Worm (Caenorhabditis elegans) whole organism, early embryonic: ENCODE measurements around the gene hrpa-2.

Experiments
- F13C5.2 ChIP-seq: sonication (generic microtip); optimal IDR thresholded peaks from 2 replicates; lab custom pipeline; 2017; ENCODE audit warnings: mild to moderate bottlenecking, missing genetic modification characterization, inconsistent platforms, missing compliant biosample characterization
- aly-1 ChIP-seq: sonication (generic microtip); optimal IDR thresholded peaks from 2 replicates; lab custom pipeline; 2016; ENCODE audit warnings: missing genetic modification characterization, missing compliant biosample characterization
- ama-1 ChIP-seq: fragments of 150-350 bp; optimal IDR thresholded peaks from 2 replicates; lab custom pipeline; 2014
- ceh-13 ChIP-seq: fragments of 200-800 bp; sonication (Bioruptor generic); optimal IDR thresholded peaks from 2 replicates; lab custom pipeline; 2018; ENCODE audit warnings: mild to moderate bottlenecking, missing genetic modification characterization, missing compliant biosample characterization
- ceh-36 ChIP-seq: sonication (generic microtip); optimal IDR thresholded peaks from 2 replicates; lab custom pipeline; 2016; ENCODE audit warnings: missing genetic modification characterization, inconsistent platforms, missing compliant biosample characterization
- ets-7 ChIP-seq: sonication (generic microtip); optimal IDR thresholded peaks from 2 replicates; lab custom pipeline; 2016; ENCODE audit warnings: missing genotype, missing genetic modification characterization, missing compliant biosample characterization
- flt-1 ChIP-seq: fragments of 200-800 bp; sonication (Bioruptor generic); IDR thresholded peaks from 2 replicates; pipeline ENCODE4 v1.3.6; 2022; ENCODE audit warnings: missing genetic modification characterization, missing compliant biosample characterization
- hmbx-1 ChIP-seq: sonication (generic microtip); optimal IDR thresholded peaks from 2 replicates; lab custom pipeline; 2016; ENCODE audit warnings: mild to moderate bottlenecking, missing genetic modification characterization, missing compliant biosample characterization
- hmg-4 ChIP-seq: fragments of 200-800 bp; sonication (Bioruptor generic); optimal IDR thresholded peaks from 2 replicates; lab custom pipeline; 2018; ENCODE audit warnings: mild to moderate bottlenecking, missing genetic modification characterization, missing compliant biosample characterization
- hnd-1 ChIP-seq: sonication (generic microtip); optimal IDR thresholded peaks from 2 replicates; lab custom pipeline; 2016; ENCODE audit warnings: missing genetic modification characterization, missing compliant biosample characterization
- pes-1 ChIP-seq: fragments of 200-800 bp; sonication (Bioruptor generic); IDR thresholded peaks from 2 replicates; pipeline ENCODE4 v1.3.6; 2022; ENCODE audit warnings: missing genetic modification reagents, missing genetic modification characterization, missing compliant biosample characterization
- sea-1 ChIP-seq: fragments of 200-800 bp; sonication (Bioruptor generic); conservative IDR thresholded peaks from 2 replicates; pipeline ENCODE4 v1.3.6; 2022; ENCODE audit warnings: missing genetic modification characterization, missing compliant biosample characterization
- tbx-11 ChIP-seq: fragments of 200-800 bp; sonication (Bioruptor generic); IDR thresholded peaks from 2 replicates; pipeline ENCODE4 v1.3.6; 2022; ENCODE audit warnings: missing genetic modification characterization, missing compliant biosample characterization
- tra-4 ChIP-seq: sonication (generic microtip); optimal IDR thresholded peaks from 2 replicates; lab custom pipeline; 2017; ENCODE audit warnings: missing genetic modification characterization, missing compliant biosample characterization

- TF ChIP-seq pes-1 (GFP tag; lab: Robert Waterston, UW) (no peak), F13C5.2 (tag; lab: Kevin White, UChicago) (no peak), ama-1 (lab: Kevin White, UChicago) (no peak), aly-1 (tag; lab: Kevin White, UChicago) (no peak), hmg-4 (GFP tag; lab: Kevin White, UChicago) (no peak), hnd-1 (tag; lab: Kevin White, UChicago) (no peak), flt-1 (no peak), tbx-11 (GFP tag; lab: Robert Waterston, UW) (no peak), hmbx-1 (tag; lab: Kevin White, UChicago) (no peak), tra-4 (tag; lab: Kevin White, UChicago) (no peak), ceh-13 (GFP tag; lab: Kevin White, UChicago) (no peak), sea-1 (no peak), ets-7 (tag; lab: Kevin White, UChicago) (no peak), ceh-36 (tag; lab: Kevin White, UChicago) (no peak)
Measured at ce11 chrX:5226265-5226664, 10.1 kb downstream of the hrpa-2 start, which contains the start of gene H28G03.3.
